Worm (Caenorhabditis elegans) whole organism, early embryonic: ENCODE measurements around the gene nsun-5.

Experiments used
- aly-1 ChIP-seq: sonication (generic microtip); optimal IDR thresholded peaks from 2 replicates; lab custom pipeline; 2016; ENCODE audit warnings: missing genetic modification characterization, missing compliant biosample characterization
- ama-1 ChIP-seq: fragments of 150-350 bp; optimal IDR thresholded peaks from 2 replicates; lab custom pipeline; 2014
- hmbx-1 ChIP-seq: sonication (generic microtip); optimal IDR thresholded peaks from 2 replicates; lab custom pipeline; 2016; ENCODE audit warnings: mild to moderate bottlenecking, missing genetic modification characterization, missing compliant biosample characterization
- hmg-4 ChIP-seq: fragments of 200-800 bp; sonication (Bioruptor generic); optimal IDR thresholded peaks from 2 replicates; lab custom pipeline; 2018; ENCODE audit warnings: mild to moderate bottlenecking, missing genetic modification characterization, missing compliant biosample characterization
- pes-1 ChIP-seq: fragments of 200-800 bp; sonication (Bioruptor generic); IDR thresholded peaks from 2 replicates; pipeline ENCODE4 v1.3.6; 2022; ENCODE audit warnings: missing genetic modification reagents, missing genetic modification characterization, missing compliant biosample characterization
- tbx-37 ChIP-seq: fragments of 200-800 bp; sonication (Bioruptor generic); conservative IDR thresholded peaks from 2 replicates; pipeline ENCODE4 v1.3.6; 2022; ENCODE audit warnings: missing genetic modification reagents, missing genetic modification characterization, missing compliant biosample characterization

DNA sequence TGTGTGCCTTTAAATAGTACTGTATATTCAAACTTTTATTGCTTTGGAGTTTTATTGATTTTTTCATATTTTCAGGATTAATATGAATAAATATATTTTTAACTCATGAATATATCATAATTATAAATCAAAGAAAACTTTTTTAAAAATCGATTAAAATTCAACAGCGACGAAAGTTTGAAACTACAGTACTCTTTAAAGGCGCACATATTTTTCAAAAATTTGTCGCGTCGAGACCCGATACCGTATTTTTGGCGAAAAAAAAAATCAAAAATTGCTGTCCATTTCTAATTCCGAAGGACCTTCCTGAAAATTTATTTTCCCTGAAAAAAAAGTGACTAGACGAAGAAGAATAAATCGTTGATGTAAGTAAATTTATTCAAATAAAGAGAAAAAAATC, 1.1 kb upstream of the nsun-5 start:
- TF ChIP-seq tbx-37 (GFP tag; lab: Robert Waterston, UW) (no peak), ama-1 (lab: Kevin White, UChicago) (no peak), pes-1 (no peak), hmbx-1 (no peak), hmg-4 (GFP tag; lab: Kevin White, UChicago) (no peak), aly-1 (tag; lab: Kevin White, UChicago) (no peak)
